Fruit fly (Drosophila melanogaster) whole organism, embryonic: Measurements from ENCODE around the gene Sidpn.

ENCODE experiments used
- ATbp ChIP-seq: fragments of 200-800 bp; sonication (Bioruptor generic); optimal IDR thresholded peaks from 2 replicates; lab custom pipeline; 2017; ENCODE audit warnings: missing biosample characterization, mild to moderate bottlenecking, missing genetic modification characterization, missing genetic modification reagents
- Atf-2 ChIP-seq: fragments of 200-800 bp; sonication (Bioruptor generic); optimal IDR thresholded peaks from 2 replicates; lab custom pipeline; 2016; ENCODE audit warnings: missing biosample characterization, missing genetic modification characterization
- Blimp-1 ChIP-seq: fragments of 200-800 bp; sonication (Bioruptor generic); optimal IDR thresholded peaks from 3 replicates; lab custom pipeline; 2018; ENCODE audit warnings: missing biosample characterization, missing genetic modification characterization, mild to moderate bottlenecking, moderate library complexity, missing genetic modification reagents
- BtbVII ChIP-seq: fragments of 200-800 bp; sonication (Bioruptor generic); optimal IDR thresholded peaks from 3 replicates; lab custom pipeline; 2017; ENCODE audit warnings: missing biosample characterization, mild to moderate bottlenecking, missing genetic modification characterization
- CG10366 ChIP-seq: fragments of 200-800 bp; sonication (Bioruptor generic); IDR thresholded peaks from 2 replicates; pipeline ENCODE4 v1.3.6; 2022; ENCODE audit warnings: missing biosample characterization, missing genetic modification characterization
- CG11398 ChIP-seq: fragments of 200-800 bp; sonication (Bioruptor generic); optimal IDR thresholded peaks from 2 replicates; lab custom pipeline; 2016; ENCODE audit warnings: missing biosample characterization, missing genetic modification characterization
- CG11696 ChIP-seq: fragments of 200-800 bp; sonication (Bioruptor generic); IDR thresholded peaks from 2 replicates; pipeline ENCODE4 v1.3.6; 2022; ENCODE audit warnings: missing biosample characterization, missing genetic modification characterization
- CG12659 ChIP-seq: fragments of 200-800 bp; sonication (Bioruptor generic); optimal IDR thresholded peaks from 3 replicates; lab custom pipeline; 2017; ENCODE audit warnings: mild to moderate bottlenecking, missing biosample characterization, missing genetic modification reagents, missing genetic modification characterization
- CG14050 ChIP-seq: fragments of 200-800 bp; sonication (Bioruptor generic); IDR thresholded peaks from 3 replicates; pipeline ENCODE4 v1.3.6; 2022; ENCODE audit warnings: missing biosample characterization, missing genetic modification characterization
- CG14710 ChIP-seq: fragments of 200-800 bp; sonication (Bioruptor generic); optimal IDR thresholded peaks from 3 replicates; lab custom pipeline; 2019; ENCODE audit warnings: missing biosample characterization, mild to moderate bottlenecking, missing genetic modification characterization, moderate library complexity
- CG14860 ChIP-seq: fragments of 200-800 bp; sonication (Bioruptor generic); IDR thresholded peaks from 3 replicates; pipeline ENCODE4 v1.3.6; 2022; ENCODE audit warnings: missing biosample characterization, missing genetic modification characterization; ENCODE audit not compliant: partially characterized antibody
- CG1602 ChIP-seq: fragments of 200-800 bp; sonication (Bioruptor generic); optimal IDR thresholded peaks from 3 replicates; lab custom pipeline; 2016; ENCODE audit warnings: missing biosample characterization, missing genetic modification characterization
- CG34224 ChIP-seq: fragments of 200-800 bp; sonication (Bioruptor generic); IDR thresholded peaks from 3 replicates; pipeline ENCODE4 v1.3.6; 2022; ENCODE audit warnings: missing biosample characterization, missing genetic modification characterization; ENCODE audit not compliant: partially characterized antibody
- CG7963 ChIP-seq: fragments of 200-800 bp; sonication (Bioruptor generic); IDR thresholded peaks from 3 replicates; pipeline ENCODE4 v1.3.6; 2022; ENCODE audit warnings: missing biosample characterization, missing genetic modification characterization; ENCODE audit not compliant: partially characterized antibody
- CG8290 ChIP-seq, 3 experiments: fragments of 200-800 bp; sonication (Bioruptor generic); optimal IDR thresholded peaks; 2 replicates each; lab custom pipeline; 2016 to 2019; ENCODE audit warnings: missing biosample characterization in 3 of 3, missing genetic modification characterization in 3 of 3, mild to moderate bottlenecking in 2 of 3, moderate library complexity in 1 of 3
- CG9437 ChIP-seq: fragments of 200-800 bp; sonication (Bioruptor generic); optimal IDR thresholded peaks from 2 replicates; lab custom pipeline; 2018; ENCODE audit warnings: missing biosample characterization, mild to moderate bottlenecking, missing genetic modification characterization
- Dll ChIP-seq: fragments of 200-800 bp; sonication (Bioruptor generic); IDR thresholded peaks from 4 replicates; pipeline ENCODE4 v1.3.6; 2022; ENCODE audit warnings: missing biosample characterization, missing genetic modification characterization; ENCODE audit not compliant: partially characterized antibody
- Doc2 ChIP-seq: fragments of 200-800 bp; sonication (Bioruptor generic); IDR thresholded peaks from 2 replicates; pipeline ENCODE4 v1.3.6; 2022; ENCODE audit warnings: missing biosample characterization, missing genetic modification characterization
- Doc3 ChIP-seq: fragments of 200-800 bp; sonication (Bioruptor generic); IDR thresholded peaks from 3 replicates; pipeline ENCODE4 v1.3.6; 2022; ENCODE audit warnings: missing biosample characterization, missing genetic modification characterization; ENCODE audit not compliant: partially characterized antibody
- Dp ChIP-seq: fragments of 200-800 bp; sonication (Bioruptor generic); optimal IDR thresholded peaks from 2 replicates; lab custom pipeline; 2018; ENCODE audit warnings: missing biosample characterization, mild to moderate bottlenecking, missing genetic modification characterization, moderate library complexity
- Drgx ChIP-seq: fragments of 200-800 bp; sonication (Bioruptor generic); IDR thresholded peaks from 2 replicates; pipeline ENCODE4 v1.3.6; 2022; ENCODE audit warnings: missing biosample characterization, missing genetic modification characterization
- E2f2 ChIP-seq: fragments of 200-800 bp; sonication (Bioruptor generic); IDR thresholded peaks from 2 replicates; pipeline ENCODE4 v1.3.6; 2022; ENCODE audit warnings: missing biosample characterization, missing genetic modification characterization
- HLHmδ ChIP-seq: fragments of 200-800 bp; sonication (Bioruptor generic); optimal IDR thresholded peaks from 2 replicates; lab custom pipeline; 2018; ENCODE audit warnings: missing biosample characterization, mild to moderate bottlenecking, missing genetic modification characterization, moderate library complexity
- HmgZ ChIP-seq: fragments of 200-800 bp; sonication (Bioruptor generic); optimal IDR thresholded peaks from 2 replicates; lab custom pipeline; 2018; ENCODE audit warnings: missing biosample characterization, mild to moderate bottlenecking, missing genetic modification characterization
- Hmx ChIP-seq: fragments of 200-800 bp; sonication (Bioruptor generic); optimal IDR thresholded peaks from 2 replicates; lab custom pipeline; 2016; ENCODE audit warnings: missing biosample characterization, missing genetic modification characterization
- Hr51 ChIP-seq, 2 experiments: fragments of 200-800 bp; sonication (Bioruptor generic); optimal IDR thresholded peaks; 2 replicates in 1 of 2; 3 replicates in 1 of 2; lab custom pipeline; 2016 to 2018; ENCODE audit warnings: missing biosample characterization in 2 of 2, missing genetic modification characterization in 2 of 2, mild to moderate bottlenecking in 1 of 2, moderate library complexity in 1 of 2
- Med ChIP-seq: fragments of 200-800 bp; sonication (Bioruptor generic); peaks from one replicate; lab custom pipeline; 2016; ENCODE audit warnings: missing biosample characterization, missing genetic modification characterization, mild to moderate bottlenecking, inconsistent platforms, moderate library complexity
- Opbp ChIP-seq: fragments of 200-800 bp; sonication (Bioruptor generic); IDR thresholded peaks from 3 replicates; pipeline ENCODE4 v1.3.6; 2022; ENCODE audit warnings: missing biosample characterization, missing genetic modification characterization; ENCODE audit not compliant: partially characterized antibody
- Pdp1 ChIP-seq, 2 experiments: fragments of 200-800 bp; sonication (Bioruptor generic); optimal IDR thresholded peaks; 3 replicates each; lab custom pipeline; 2016; ENCODE audit warnings: missing biosample characterization in 2 of 2, missing genetic modification characterization in 2 of 2, mild to moderate bottlenecking in 1 of 2, moderate library complexity in 1 of 2
- Scr ChIP-seq: fragments of 200-800 bp; sonication (Bioruptor generic); IDR thresholded peaks from 2 replicates; pipeline ENCODE4 v1.3.6; 2022; ENCODE audit warnings: missing biosample characterization, missing genetic modification characterization; ENCODE audit not compliant: partially characterized antibody
- Tbp ChIP-seq: fragments of >200 bp; optimal IDR thresholded peaks from 2 replicates; lab custom pipeline; 2018; ENCODE audit warnings: missing biosample characterization, missing genetic modification characterization
- bbx ChIP-seq: fragments of 200-800 bp; sonication (Bioruptor generic); IDR thresholded peaks from 2 replicates; pipeline ENCODE4 v1.3.6; 2022; ENCODE audit warnings: missing biosample characterization, missing genetic modification characterization; ENCODE audit not compliant: partially characterized antibody
- cwo ChIP-seq: fragments of 200-800 bp; sonication (Bioruptor generic); optimal IDR thresholded peaks from 3 replicates; lab custom pipeline; 2017; ENCODE audit warnings: missing biosample characterization, missing genetic modification characterization, mild to moderate bottlenecking, moderate library complexity, missing genetic modification reagents
- inv ChIP-seq: fragments of 200-800 bp; sonication (Bioruptor generic); IDR thresholded peaks from 2 replicates; pipeline ENCODE4 v1.3.6; 2022; ENCODE audit warnings: missing biosample characterization, missing genetic modification characterization; ENCODE audit not compliant: partially characterized antibody
- prd ChIP-seq, 3 experiments: fragments of >200 bp in 2 of 3; fragments of 200-800 bp in 1 of 3; sonication (Bioruptor generic) in 1 of 3; optimal IDR thresholded peaks in 2 of 3; IDR thresholded peaks in 1 of 3; 2 replicates in 2 of 3; 3 replicates in 1 of 3; pipeline versions ENCODE4 v1.3.6 to Lab custom; 2017 to 2022; ENCODE audit warnings: missing biosample characterization in 1 of 3, missing genetic modification characterization in 1 of 3
- psq ChIP-seq: fragments of 200-800 bp; sonication (Bioruptor generic); optimal IDR thresholded peaks from 2 replicates; lab custom pipeline; 2017; ENCODE audit warnings: missing biosample characterization, missing genetic modification characterization
- repo ChIP-seq: fragments of 200-800 bp; sonication (Bioruptor generic); optimal IDR thresholded peaks from 2 replicates; lab custom pipeline; 2016; ENCODE audit warnings: missing biosample characterization, missing genetic modification characterization
- row ChIP-seq: fragments of 200-800 bp; sonication (Bioruptor generic); IDR thresholded peaks from 3 replicates; pipeline ENCODE4 v1.3.6; 2022; ENCODE audit warnings: missing biosample characterization, missing genetic modification characterization
- sens ChIP-seq: fragments of 200-800 bp; sonication (Bioruptor generic); peaks from one replicate; lab custom pipeline; 2016; ENCODE audit warnings: missing biosample characterization, missing genetic modification characterization
- sens-2 ChIP-seq: fragments of 200-800 bp; sonication (Bioruptor generic); IDR thresholded peaks from 2 replicates; pipeline ENCODE4 v1.3.6; 2022; ENCODE audit warnings: missing biosample characterization, missing genetic modification characterization
- sr ChIP-seq: fragments of 200-800 bp; sonication (Bioruptor generic); IDR thresholded peaks from 3 replicates; pipeline ENCODE4 v1.3.6; 2022; ENCODE audit warnings: missing biosample characterization, missing genetic modification characterization
- ssp ChIP-seq: fragments of 200-800 bp; sonication (Bioruptor generic); IDR thresholded peaks from 2 replicates; pipeline ENCODE4 v1.3.6; 2022; ENCODE audit warnings: missing biosample characterization, missing genetic modification characterization
- stwl ChIP-seq: fragments of 200-800 bp; sonication (Bioruptor generic); optimal IDR thresholded peaks from 3 replicates; lab custom pipeline; 2018; ENCODE audit warnings: missing biosample characterization, mild to moderate bottlenecking, missing genetic modification characterization, moderate library complexity
- tna ChIP-seq: fragments of 200-800 bp; sonication (Bioruptor generic); IDR thresholded peaks from 2 replicates; pipeline ENCODE4 v1.3.6; 2022; ENCODE audit warnings: missing biosample characterization, missing genetic modification characterization; ENCODE audit not compliant: partially characterized antibody
- vvl ChIP-seq: fragments of 200-800 bp; sonication (Bioruptor generic); IDR thresholded peaks from 2 replicates; pipeline ENCODE4 v1.3.6; 2022; ENCODE audit warnings: missing biosample characterization, missing genetic modification characterization
- zen2 ChIP-seq: fragments of 200-800 bp; sonication (Bioruptor generic); IDR thresholded peaks from 3 replicates; pipeline ENCODE4 v1.3.6; 2022; ENCODE audit warnings: missing biosample characterization, missing genetic modification characterization; ENCODE audit not compliant: partially characterized antibody

The Sidpn gene

DNA sequence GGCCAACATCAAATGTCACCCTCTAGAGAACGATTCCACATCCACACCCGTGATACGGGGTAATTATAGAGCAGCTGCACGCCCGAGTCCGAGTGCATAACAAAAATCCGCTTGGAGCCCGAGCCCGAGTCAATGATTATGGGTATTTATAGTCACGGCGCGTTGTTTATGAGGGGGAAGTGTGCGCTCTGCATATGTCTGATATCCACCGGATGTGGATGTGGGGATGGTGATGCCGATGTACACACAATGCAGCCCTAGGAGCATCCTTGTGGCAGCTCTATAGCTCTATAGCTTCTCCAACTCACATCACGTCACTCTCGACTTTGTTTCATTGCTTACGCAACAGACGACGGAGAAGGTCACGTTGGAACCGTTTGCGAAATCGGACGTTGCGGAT lies 9.9 kb downstream of the Sidpn start:
- 0 out of 3 replicates have a peak, but pooled peaks have one; percentile 29 for TF ChIP-seq CG14860 (GFP tag; lab: Robert Waterston, UW)
- TF ChIP-seq HLHmδ (GFP tag; lab: Kevin White, UChicago), result peak; percentile 67
- TF ChIP-seq ssp (GFP tag; lab: Robert Waterston, UW), result peak; percentile 13; the same call in 1 of the 2 replicates
- no peak for TF ChIP-seq CG8290 (GFP tag; optimal IDR thresholded peaks at IDR 0.05; lab: Kevin White, UChicago)
- TF ChIP-seq CG8290 (tag; optimal IDR thresholded peaks at IDR 0.05; lab: Kevin White, UChicago), result no peak
- TF ChIP-seq Atf-2, result no peak
- TF ChIP-seq Doc2 (GFP tag; lab: Robert Waterston, UW), result no peak
- TF ChIP-seq Blimp-1 (GFP tag; lab: Kevin White, UChicago), result no peak
- TF ChIP-seq Drgx (GFP tag; lab: Robert Waterston, UW), result 0 out of 2 replicates have a peak, but pooled peaks have one; percentile 9
- TF ChIP-seq Med (GFP tag; lab: Kevin White, UChicago), result peak; percentile 59
- TF ChIP-seq E2f2, result 0 out of 2 replicates have a peak, but pooled peaks have one; percentile 7
- TF ChIP-seq Pdp1 (GFP tag; optimal IDR thresholded peaks at IDR 0.05; lab: Kevin White, UChicago), result peak in 1 of 2 experiments; percentile 59
- no peak for TF ChIP-seq CG1602 (GFP tag; lab: Kevin White, UChicago)

DNA sequence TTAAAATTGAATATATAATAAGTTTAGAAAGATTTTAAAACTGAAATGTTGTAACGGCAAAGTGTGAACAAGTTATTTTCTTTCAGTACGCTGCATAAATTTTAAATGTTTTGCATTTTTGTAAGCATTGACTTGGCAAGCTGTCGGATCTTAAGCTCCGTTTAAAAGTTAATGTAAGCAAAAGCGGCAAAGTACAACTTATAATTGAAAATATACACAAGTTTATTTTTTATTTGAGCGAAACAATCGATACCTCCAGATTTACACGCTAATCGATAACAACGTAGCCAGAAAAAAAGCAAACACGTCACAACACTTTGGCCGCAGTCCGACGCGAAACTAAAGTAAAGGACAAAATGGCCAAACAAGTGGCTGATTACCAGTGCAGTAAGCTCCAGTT lies 14.1 kb downstream of the Sidpn start, which contains the start of gene Catsup:
TSS of gene Catsup (plus strand) at position 273 of the 400 bp plus-strand sequence.
- TF ChIP-seq CG9437 (peak; percentile 21), Hmx (GFP tag; lab: Kevin White, UChicago) (no peak), Opbp (peak; percentile 57; the same call in 1 of the 3 replicates), Dp (GFP tag; lab: Kevin White, UChicago) (peak; percentile 21), sr (GFP tag; lab: Robert Waterston, UW) (no peak), zen2 (GFP tag; lab: Robert Waterston, UW) (peak; percentile 43; the same call in 1 of the 3 replicates), CG12659 (GFP tag; lab: Kevin White, UChicago) (peak; percentile 16), CG14050 (GFP tag; lab: Robert Waterston, UW) (no peak), CG14710 (tag; lab: Kevin White, UChicago) (peak; percentile 22), BtbVII (no peak), psq (GFP tag; lab: Kevin White, UChicago) (no peak), HmgZ (tag; lab: Kevin White, UChicago) (peak; percentile 12), sens-2 (GFP tag; lab: Robert Waterston, UW) (no peak), Doc3 (peak; percentile 78), sens (GFP tag; lab: Kevin White, UChicago) (peak; percentile 72), Tbp (GFP tag; lab: Kevin White, UChicago) (no peak), CG14860 (GFP tag; lab: Robert Waterston, UW) (peak; percentile 47; the same call in 2 of the 3 replicates), tna (GFP tag; lab: Robert Waterston, UW) (peak; percentile 64), vvl (GFP tag; lab: Robert Waterston, UW) (no peak), bbx (peak; percentile 61), CG11696 (GFP tag; lab: Robert Waterston, UW) (no peak), inv (GFP tag; lab: Robert Waterston, UW) (peak; percentile 61), cwo (GFP tag; lab: Kevin White, UChicago) (no peak), stwl (peak; percentile 59), CG10366 (GFP tag; lab: Robert Waterston, UW) (no peak), Hr51 (GFP tag; optimal IDR thresholded peaks at IDR 0.05; lab: Kevin White, UChicago) (no peak), Scr (peak; percentile 81), row (peak; percentile 14; the same call in 1 of the 3 replicates), repo (GFP tag; lab: Kevin White, UChicago) (no peak), CG11398 (GFP tag; lab: Kevin White, UChicago) (no peak), CG34224 (GFP tag; lab: Robert Waterston, UW) (peak; percentile 58), CG7963 (GFP tag; lab: Robert Waterston, UW) (peak; percentile 62; the same call in 2 of the 3 replicates), ATbp (GFP tag; lab: Kevin White, UChicago) (no peak), prd (optimal IDR thresholded peaks at IDR 0.05; lab: Kevin White, UChicago) (no peak), prd (GFP tag; IDR thresholded peaks at IDR 0.05; lab: Robert Waterston, UW) (no peak), Dll (GFP tag; lab: Robert Waterston, UW) (peak; percentile 85)
